Worm (Caenorhabditis elegans): ENCODE results near the gene chil-3.

chil-3 gene

DNA sequence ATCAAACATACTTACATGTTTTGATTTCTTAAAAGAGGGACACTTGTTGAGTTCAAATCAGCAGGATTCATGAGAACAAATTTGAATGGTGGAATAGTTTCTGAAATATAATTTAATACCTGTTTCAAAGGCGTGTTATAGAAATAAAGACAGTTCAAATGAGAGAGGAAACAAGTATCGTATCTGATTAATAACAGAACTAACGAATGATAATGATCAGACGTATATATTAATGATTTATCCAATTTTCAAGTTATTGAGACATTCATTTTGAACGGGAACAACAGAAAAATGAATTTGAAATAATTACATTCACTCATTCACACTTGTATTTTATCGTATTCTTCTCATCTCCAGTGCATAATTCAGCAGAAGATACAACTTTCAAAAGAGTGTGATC lies 5.7 kb downstream of the chil-3 start, which contains the start of gene chil-4:
Gene chil-4 (minus strand): TSS at position 101 of the 400 bp plus-strand sequence.
- TF ChIP-seq scrt-1 (GFP tag; IDR thresholded peaks at IDR 0.05) (no peak), pes-1 (GFP tag; IDR thresholded peaks at IDR 0.05) (no peak), ceh-36 (tag; optimal IDR thresholded peaks at IDR 0.05) (no peak), F13C5.2 (tag; optimal IDR thresholded peaks at IDR 0.05) (no peak), aly-1 (tag; optimal IDR thresholded peaks at IDR 0.05) (no peak), ets-7 (tag; optimal IDR thresholded peaks at IDR 0.05) (no peak), tbx-11 (GFP tag; IDR thresholded peaks at IDR 0.05) (no peak), flt-1 (GFP tag; IDR thresholded peaks at IDR 0.05) (no peak), hnd-1 (tag; optimal IDR thresholded peaks at IDR 0.05) (no peak), tbx-37 (GFP tag; conservative IDR thresholded peaks at IDR 0.05) (no peak)

DNA sequence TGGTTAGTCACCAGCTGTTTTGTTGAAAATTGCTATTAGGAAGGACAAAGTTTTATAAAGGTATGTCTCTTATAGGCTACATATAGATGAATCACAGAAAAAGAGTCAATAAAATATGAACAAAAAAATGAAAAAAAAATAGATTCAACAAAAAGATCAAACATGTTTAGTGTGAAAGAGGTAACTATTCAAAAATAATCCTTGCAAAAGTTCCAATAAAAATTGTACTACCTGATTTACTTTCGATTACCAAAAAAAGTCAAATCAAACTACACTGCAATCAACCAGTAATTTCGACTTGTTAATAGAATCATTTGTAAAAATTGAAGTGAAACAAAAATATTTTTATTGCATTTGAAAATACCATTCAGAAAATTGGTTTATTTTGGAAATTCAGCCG lies 10.3 kb downstream of the chil-3 start, which contains the start of gene ZK938.10:
Gene ZK938.10 (minus strand): TSS at position 101 of the 400 bp plus-strand sequence.
- no peak for TF ChIP-seq sea-1 (GFP tag; conservative IDR thresholded peaks at IDR 0.05)
- no peak for TF ChIP-seq aly-1 (tag; optimal IDR thresholded peaks at IDR 0.05)
- no peak for TF ChIP-seq ceh-13 (GFP tag; optimal IDR thresholded peaks at IDR 0.05)
- no peak for TF ChIP-seq B0310.2 (tag; optimal IDR thresholded peaks at IDR 0.05)
- TF ChIP-seq tbx-11 (GFP tag; IDR thresholded peaks at IDR 0.05): no peak
- TF ChIP-seq pes-1 (GFP tag; IDR thresholded peaks at IDR 0.05): no peak
- no peak for TF ChIP-seq scrt-1 (GFP tag; IDR thresholded peaks at IDR 0.05)
- no peak for TF ChIP-seq ama-1 (optimal IDR thresholded peaks at IDR 0.05)
- TF ChIP-seq hnd-1 (tag; optimal IDR thresholded peaks at IDR 0.05): no peak
- no peak for TF ChIP-seq ets-7 (tag; optimal IDR thresholded peaks at IDR 0.05)

DNA sequence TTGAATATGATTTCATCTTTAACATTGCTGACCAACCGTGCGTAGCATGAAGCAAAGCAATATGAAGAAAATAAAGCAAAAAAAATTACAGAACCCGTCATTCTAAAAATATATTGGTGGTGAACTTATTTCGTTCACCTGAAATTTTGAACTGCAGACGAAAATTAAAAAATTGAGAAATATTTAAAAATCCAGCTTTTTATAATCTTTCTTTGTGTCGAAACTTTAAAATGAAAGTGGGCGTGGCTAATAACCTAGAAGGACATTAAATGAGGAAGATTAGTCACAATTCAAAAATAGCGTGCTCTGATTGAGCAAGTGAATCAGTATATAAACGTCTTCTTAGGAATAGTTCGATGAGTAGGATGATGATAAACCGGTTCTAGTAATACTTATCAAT lies 11.8 kb downstream of the chil-3 start, which contains the start of gene old-2:
Gene old-2 (minus strand): TSS at position 101 of the 400 bp plus-strand sequence.
- no peak for TF ChIP-seq tbx-37 (GFP tag; conservative IDR thresholded peaks at IDR 0.05)
- TF ChIP-seq F13C5.2 (tag; optimal IDR thresholded peaks at IDR 0.05): no peak
- TF ChIP-seq tra-4 (tag; optimal IDR thresholded peaks at IDR 0.05): no peak
- no peak for TF ChIP-seq ceh-36 (tag; optimal IDR thresholded peaks at IDR 0.05)
- no peak for TF ChIP-seq scrt-1 (GFP tag; IDR thresholded peaks at IDR 0.05)
- no peak for TF ChIP-seq pes-1 (GFP tag; IDR thresholded peaks at IDR 0.05)
- no peak for TF ChIP-seq ama-1 (optimal IDR thresholded peaks at IDR 0.05)
- TF ChIP-seq hmbx-1 (tag; optimal IDR thresholded peaks at IDR 0.05): no peak
- no peak for TF ChIP-seq tbx-11 (GFP tag; IDR thresholded peaks at IDR 0.05)
- no peak for TF ChIP-seq flt-1 (GFP tag; IDR thresholded peaks at IDR 0.05)
- no peak for TF ChIP-seq sea-1 (GFP tag; conservative IDR thresholded peaks at IDR 0.05)
- TF ChIP-seq B0310.2 (tag; optimal IDR thresholded peaks at IDR 0.05): no peak
- no peak for TF ChIP-seq hmg-4 (GFP tag; optimal IDR thresholded peaks at IDR 0.05)

DNA sequence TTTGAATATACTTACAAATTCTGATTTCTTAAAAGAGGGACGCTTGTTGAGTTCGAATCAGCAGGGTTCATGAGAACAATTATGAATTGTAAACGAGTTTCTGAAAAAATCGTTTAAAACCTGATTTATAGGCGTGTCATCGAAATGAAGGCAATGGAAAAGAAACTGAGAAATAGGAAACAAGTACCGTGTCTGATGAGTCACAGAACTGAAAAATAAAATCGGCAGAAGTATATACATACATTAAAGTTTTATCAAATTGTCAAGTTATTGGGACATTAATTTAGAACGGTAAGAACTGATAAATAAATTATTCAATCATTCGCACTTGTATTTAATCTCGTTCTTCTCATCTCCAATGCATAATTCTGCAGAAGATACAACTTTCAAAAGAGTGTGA lies 16.1 kb downstream of the chil-3 start, which contains the start of gene chil-9:
Gene chil-9 (minus strand): TSS at position 101 of the 400 bp plus-strand sequence.
- TF ChIP-seq hnd-1 (tag; optimal IDR thresholded peaks at IDR 0.05): no peak
- no peak for TF ChIP-seq aly-1 (tag; optimal IDR thresholded peaks at IDR 0.05)
- no peak for TF ChIP-seq ama-1 (optimal IDR thresholded peaks at IDR 0.05)

DNA sequence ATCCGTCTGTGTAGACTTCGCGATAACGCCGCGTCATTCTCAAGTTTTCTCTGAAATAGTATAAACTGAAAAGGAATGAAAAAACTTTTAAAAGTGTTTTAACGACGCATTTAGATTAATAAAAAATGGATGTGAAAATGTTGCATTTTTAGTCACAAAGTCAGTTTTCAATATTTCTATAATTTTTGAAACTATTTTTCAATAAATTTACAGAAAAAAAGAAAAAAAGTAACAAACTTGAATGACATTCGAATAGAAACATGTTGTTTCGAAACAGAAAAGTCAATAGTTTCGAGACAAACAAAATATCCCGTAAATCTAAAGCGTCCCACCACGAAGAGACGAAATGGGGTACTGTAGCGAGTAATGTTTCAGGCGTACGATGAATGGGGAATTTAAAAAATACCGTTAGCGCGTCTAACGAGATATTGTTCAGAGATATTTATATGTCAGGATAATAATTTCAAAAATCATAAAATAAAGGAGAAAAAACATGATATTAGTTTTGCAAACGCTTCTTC lies 19.2 kb downstream of the chil-3 start, which contains the start of gene rnh-1.2:
Gene rnh-1.2 (minus strand): TSS at position 51 of the 521 bp plus-strand sequence.
- no peak for TF ChIP-seq pes-1 (GFP tag; IDR thresholded peaks at IDR 0.05)
- no peak for TF ChIP-seq B0310.2 (tag; optimal IDR thresholded peaks at IDR 0.05)
- no peak for TF ChIP-seq hmbx-1 (tag; optimal IDR thresholded peaks at IDR 0.05)
- TF ChIP-seq ceh-13 (GFP tag; optimal IDR thresholded peaks at IDR 0.05): no peak
- TF ChIP-seq ets-7 (tag; optimal IDR thresholded peaks at IDR 0.05): no peak
- no peak for TF ChIP-seq hnd-1 (tag; optimal IDR thresholded peaks at IDR 0.05)
- TF ChIP-seq ama-1 (optimal IDR thresholded peaks at IDR 0.05): no peak
- TF ChIP-seq sea-1 (GFP tag; conservative IDR thresholded peaks at IDR 0.05): no peak
- no peak for TF ChIP-seq hmg-4 (GFP tag; optimal IDR thresholded peaks at IDR 0.05)
- TF ChIP-seq ceh-36 (tag; optimal IDR thresholded peaks at IDR 0.05): no peak
- TF ChIP-seq aly-1 (tag; optimal IDR thresholded peaks at IDR 0.05): no peak
- TF ChIP-seq tbx-11 (GFP tag; IDR thresholded peaks at IDR 0.05): no peak
- TF ChIP-seq tbx-37 (GFP tag; conservative IDR thresholded peaks at IDR 0.05): no peak
- TF ChIP-seq flt-1 (GFP tag; IDR thresholded peaks at IDR 0.05): no peak
- no peak for TF ChIP-seq scrt-1 (GFP tag; IDR thresholded peaks at IDR 0.05)
- TF ChIP-seq F13C5.2 (tag; optimal IDR thresholded peaks at IDR 0.05): no peak
- TF ChIP-seq tra-4 (tag; optimal IDR thresholded peaks at IDR 0.05): no peak

DNA sequence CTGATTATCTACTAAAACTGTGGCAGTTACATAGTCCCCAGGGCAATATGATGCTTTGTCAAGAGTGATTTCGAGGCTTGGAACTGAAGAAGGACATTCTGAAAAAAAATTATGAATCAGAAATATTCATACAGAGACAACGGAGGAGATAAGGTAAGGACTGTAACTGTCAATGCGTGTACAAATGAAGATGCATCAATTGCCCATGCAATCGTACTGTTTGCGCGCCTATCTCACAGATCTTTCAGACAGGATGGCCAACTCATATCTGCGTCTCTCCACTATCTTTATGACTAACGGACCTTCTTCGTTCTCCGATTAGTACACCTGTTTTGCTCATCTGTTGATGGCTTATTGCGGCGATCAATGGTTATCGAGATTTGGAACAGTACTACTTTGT lies 21.0 kb downstream of the chil-3 start, which contains the start of gene ZK938.11:
Gene ZK938.11 (minus strand): TSS at position 101 of the 400 bp plus-strand sequence.
- TF ChIP-seq sea-1 (GFP tag; conservative IDR thresholded peaks at IDR 0.05) (no peak), ceh-36 (tag; optimal IDR thresholded peaks at IDR 0.05) (no peak), ama-1 (optimal IDR thresholded peaks at IDR 0.05) (no peak), ets-7 (tag; optimal IDR thresholded peaks at IDR 0.05) (no peak), F13C5.2 (tag; optimal IDR thresholded peaks at IDR 0.05) (no peak), tbx-37 (GFP tag; conservative IDR thresholded peaks at IDR 0.05) (no peak), pes-1 (GFP tag; IDR thresholded peaks at IDR 0.05) (no peak), hmg-4 (GFP tag; optimal IDR thresholded peaks at IDR 0.05) (no peak), ceh-13 (GFP tag; optimal IDR thresholded peaks at IDR 0.05) (no peak), tra-4 (tag; optimal IDR thresholded peaks at IDR 0.05) (no peak), hnd-1 (tag; optimal IDR thresholded peaks at IDR 0.05) (no peak), hmbx-1 (tag; optimal IDR thresholded peaks at IDR 0.05) (no peak), tbx-11 (GFP tag; IDR thresholded peaks at IDR 0.05) (no peak), B0310.2 (tag; optimal IDR thresholded peaks at IDR 0.05) (no peak), flt-1 (GFP tag; IDR thresholded peaks at IDR 0.05) (no peak), aly-1 (tag; optimal IDR thresholded peaks at IDR 0.05) (no peak), scrt-1 (GFP tag; IDR thresholded peaks at IDR 0.05) (no peak)

DNA sequence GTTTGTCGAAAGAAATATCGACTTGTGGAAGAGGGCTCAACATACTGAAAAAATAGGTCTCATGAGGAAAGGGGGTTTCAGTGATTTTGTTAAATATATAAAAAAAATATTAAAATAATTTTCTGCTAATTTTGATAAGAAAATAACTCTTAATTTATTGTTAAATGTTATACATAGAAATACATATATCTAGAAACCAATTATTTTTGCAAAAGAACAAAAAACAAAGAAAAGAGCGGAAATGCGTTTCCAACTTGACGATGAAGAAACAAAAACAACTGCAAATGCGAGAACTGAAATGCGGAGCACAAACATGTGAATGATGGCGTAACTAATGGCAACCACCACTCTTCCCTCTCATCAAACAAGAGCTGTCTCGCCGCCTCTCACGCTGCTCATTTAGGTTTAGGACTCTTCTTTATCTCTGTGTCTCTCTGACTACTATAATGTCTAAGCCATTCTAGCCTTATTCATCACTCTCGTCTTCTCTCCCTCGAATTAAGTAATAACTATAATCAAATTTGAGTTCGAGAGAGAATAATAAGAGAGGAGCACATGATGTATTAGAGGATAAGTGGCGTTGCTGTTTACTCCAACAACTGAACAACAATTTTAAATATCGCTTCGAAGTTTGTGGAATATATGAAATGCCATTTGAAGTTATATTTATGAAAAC lies 22.9 kb downstream of the chil-3 start, which contains the start of gene arrd-4:
Gene arrd-4 (minus strand): TSS at position 51 of the 676 bp plus-strand sequence.
- TF ChIP-seq ceh-36 (tag; optimal IDR thresholded peaks at IDR 0.05): no peak
- TF ChIP-seq flt-1 (GFP tag; IDR thresholded peaks at IDR 0.05): no peak
- TF ChIP-seq aly-1 (tag; optimal IDR thresholded peaks at IDR 0.05): no peak
- no peak for TF ChIP-seq B0310.2 (tag; optimal IDR thresholded peaks at IDR 0.05)
- no peak for TF ChIP-seq ama-1 (optimal IDR thresholded peaks at IDR 0.05)
- no peak for TF ChIP-seq hmg-4 (GFP tag; optimal IDR thresholded peaks at IDR 0.05)
- TF ChIP-seq hnd-1 (tag; optimal IDR thresholded peaks at IDR 0.05): no peak
- no peak for TF ChIP-seq hmbx-1 (tag; optimal IDR thresholded peaks at IDR 0.05)
- no peak for TF ChIP-seq ets-7 (tag; optimal IDR thresholded peaks at IDR 0.05)
- no peak for TF ChIP-seq tra-4 (tag; optimal IDR thresholded peaks at IDR 0.05)
- TF ChIP-seq pes-1 (GFP tag; IDR thresholded peaks at IDR 0.05): no peak
- no peak for TF ChIP-seq sea-1 (GFP tag; conservative IDR thresholded peaks at IDR 0.05)
- no peak for TF ChIP-seq F13C5.2 (tag; optimal IDR thresholded peaks at IDR 0.05)
- TF ChIP-seq tbx-11 (GFP tag; IDR thresholded peaks at IDR 0.05): no peak
- no peak for TF ChIP-seq tbx-37 (GFP tag; conservative IDR thresholded peaks at IDR 0.05)
- no peak for TF ChIP-seq scrt-1 (GFP tag; IDR thresholded peaks at IDR 0.05)
- no peak for TF ChIP-seq ceh-13 (GFP tag; optimal IDR thresholded peaks at IDR 0.05)

Measured in whole organism, early embryonic.